Fruit fly (Drosophila melanogaster) ovary, adult (tissue): ENCODE data around the gene CG42465.

ENCODE experiments used
- CG17801 ChIP-seq: fragments of 200-800 bp; optimal IDR thresholded peaks from 2 replicates; lab custom pipeline; 2019; ENCODE audit warnings: missing biosample characterization, mild to moderate bottlenecking, missing genetic modification characterization, moderate library complexity; ENCODE audit not compliant: partially characterized antibody

The CG42465 gene

DNA sequence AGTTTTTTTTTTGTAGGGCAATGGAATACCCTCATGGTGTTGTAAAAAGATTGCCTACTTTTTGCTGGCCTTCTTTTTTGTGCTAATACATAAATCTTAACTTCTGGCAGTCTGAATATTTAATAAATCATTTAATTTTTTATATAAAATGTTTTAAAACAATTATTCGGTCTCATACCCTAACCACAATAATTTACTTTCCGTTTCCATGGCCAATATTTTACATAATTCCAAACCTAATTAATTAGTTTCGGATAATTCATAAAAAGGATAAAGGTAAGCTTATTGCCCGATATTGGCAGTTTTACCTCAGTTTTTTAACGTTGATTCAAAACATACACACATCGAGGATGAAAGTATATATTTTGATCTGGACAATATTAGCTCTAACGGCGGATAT lies at the start of gene CG42465:
Gene CG42465, plus strand, starts transcription at position 301 of the 400 bp plus-strand sequence.
- no peak for TF ChIP-seq CG17801

DNA sequence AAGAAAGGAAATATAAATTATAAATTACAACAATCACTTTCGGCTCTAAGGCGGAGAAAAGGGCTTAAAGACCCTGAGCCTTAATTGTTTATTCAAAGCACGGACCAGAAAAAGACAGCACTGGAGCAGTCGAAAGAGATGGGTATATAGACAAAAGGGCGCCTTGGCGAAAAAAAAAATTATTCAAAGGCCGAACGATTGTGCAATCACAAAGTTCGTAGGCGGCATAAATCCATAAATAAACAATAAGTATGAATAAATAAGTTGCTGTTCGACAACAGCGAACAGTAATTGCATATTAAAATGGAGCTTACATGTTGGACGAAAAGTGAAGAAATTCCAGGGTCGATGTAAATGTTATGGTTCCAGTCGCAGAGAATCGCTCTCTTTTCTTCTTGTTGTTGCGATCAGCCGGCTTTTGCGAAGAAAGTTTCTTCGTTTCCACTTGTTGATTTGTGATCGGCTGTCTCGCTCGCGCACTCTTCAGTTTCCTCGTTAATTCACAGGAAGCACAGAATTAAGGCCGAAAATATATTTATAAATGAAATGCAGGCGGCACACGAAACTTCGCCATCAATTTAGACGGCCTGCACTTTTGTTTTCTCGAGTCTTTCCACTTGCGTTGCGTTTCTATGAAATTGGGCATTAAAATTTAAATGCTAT lies 44.9 kb upstream of the CG42465 start:
- TF ChIP-seq CG17801: no peak

DNA sequence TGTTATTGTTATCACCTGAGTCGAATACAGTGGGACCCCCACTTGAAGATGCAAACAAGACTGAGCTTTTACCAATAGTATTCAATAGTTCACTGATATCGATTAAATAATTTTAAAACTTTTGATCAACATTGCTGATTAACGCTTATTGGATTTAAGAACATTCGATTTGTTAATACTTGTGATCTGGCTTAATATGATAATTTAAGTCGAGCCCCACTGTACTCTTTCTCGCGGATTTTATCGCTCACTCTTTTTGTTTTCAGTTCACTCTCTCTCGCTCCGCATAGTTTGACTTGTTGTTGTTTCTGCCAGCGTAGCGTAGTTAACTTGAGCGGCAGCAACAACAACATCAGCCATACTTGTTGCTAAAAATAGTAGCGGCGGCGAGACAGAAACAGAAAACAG lies 44.3 kb upstream of the CG42465 start:
- peak; percentile 98 for TF ChIP-seq CG17801

DNA sequence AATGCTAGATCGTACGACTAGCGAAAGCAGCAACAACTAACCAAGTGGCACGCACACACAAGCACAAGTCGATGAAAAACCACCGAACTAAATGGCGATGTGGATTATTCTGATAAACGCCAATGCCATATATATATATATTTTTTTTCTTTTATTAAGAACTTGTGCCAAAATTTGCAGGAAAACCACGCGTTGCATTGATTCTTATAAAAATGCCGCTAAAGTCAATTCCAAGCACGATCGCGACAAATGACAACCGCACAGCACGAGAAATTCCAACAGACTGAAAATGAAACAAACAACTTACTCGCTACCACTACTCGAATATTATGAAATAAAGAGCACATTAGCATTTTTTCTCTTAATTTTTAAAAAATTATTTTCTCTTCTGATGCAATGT lies 43.3 kb upstream of the CG42465 start, which contains the start of gene for:
Gene for, minus strand, starts transcription at position 287 of the 400 bp plus-strand sequence.
- TF ChIP-seq CG17801: no peak

DNA sequence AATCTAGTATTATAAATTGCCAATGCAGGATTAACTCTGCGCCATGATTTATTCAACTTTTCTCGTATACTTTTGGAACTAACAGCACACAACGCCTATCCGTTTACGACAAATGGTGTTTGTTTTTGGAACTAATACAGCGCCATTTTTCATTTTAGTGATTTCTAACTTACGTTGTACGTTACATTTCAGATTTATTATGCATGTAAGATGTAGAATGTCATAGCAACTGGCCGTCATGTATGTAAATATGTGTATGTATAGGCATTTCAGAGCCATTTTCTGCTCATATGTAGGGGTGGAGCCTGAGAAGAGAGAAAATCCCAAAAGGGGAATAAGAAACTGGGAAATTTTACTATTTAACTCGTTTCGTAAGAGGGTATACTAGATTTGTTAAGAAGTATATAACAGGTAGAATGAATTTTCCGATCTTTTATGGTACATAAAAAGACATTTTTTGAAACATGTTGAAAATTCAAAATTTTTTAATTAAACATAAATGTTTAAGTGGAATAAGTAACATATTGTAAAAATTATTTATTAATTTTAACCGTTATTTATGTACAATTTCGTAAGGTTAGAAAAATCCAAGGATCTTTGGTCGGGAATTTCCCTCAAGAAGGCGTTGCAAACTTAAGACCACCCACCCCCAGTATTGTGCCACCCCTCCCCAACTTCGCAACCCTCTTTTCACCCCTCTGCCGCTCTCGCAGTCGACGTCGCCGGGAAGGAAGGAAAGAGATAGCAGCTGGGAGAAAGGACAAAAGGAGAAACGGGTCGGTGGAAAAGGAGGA lies 42.4 kb upstream of the CG42465 start:
- TF ChIP-seq CG17801: no peak

DNA sequence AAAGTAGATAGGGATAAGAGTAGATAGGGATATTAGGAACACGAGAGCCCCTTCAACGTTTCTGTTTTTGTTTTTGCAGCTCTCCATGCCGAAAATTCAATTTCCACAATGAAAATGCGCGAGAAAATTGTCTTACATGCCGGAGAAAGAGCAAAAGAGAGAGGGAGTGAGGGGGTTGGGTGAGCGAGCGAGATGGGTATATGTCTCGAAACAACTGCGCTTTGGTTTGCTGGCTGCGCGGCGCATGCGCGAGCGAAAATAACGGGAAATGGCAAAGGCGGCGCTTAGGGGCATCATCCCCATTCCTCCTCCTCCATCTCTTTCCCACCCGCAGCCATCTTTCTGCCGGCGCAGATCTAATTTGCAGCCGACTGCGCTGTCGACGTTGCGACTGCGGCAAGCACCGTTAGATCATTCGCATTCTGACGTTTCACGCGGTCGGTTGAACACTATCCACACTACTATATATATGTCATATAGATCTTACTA lies 37.6 kb upstream of the CG42465 start, which contains the start of gene Drgx:
Gene Drgx, plus strand, starts transcription at position 439 of the 489 bp plus-strand sequence.
- no peak for TF ChIP-seq CG17801

DNA sequence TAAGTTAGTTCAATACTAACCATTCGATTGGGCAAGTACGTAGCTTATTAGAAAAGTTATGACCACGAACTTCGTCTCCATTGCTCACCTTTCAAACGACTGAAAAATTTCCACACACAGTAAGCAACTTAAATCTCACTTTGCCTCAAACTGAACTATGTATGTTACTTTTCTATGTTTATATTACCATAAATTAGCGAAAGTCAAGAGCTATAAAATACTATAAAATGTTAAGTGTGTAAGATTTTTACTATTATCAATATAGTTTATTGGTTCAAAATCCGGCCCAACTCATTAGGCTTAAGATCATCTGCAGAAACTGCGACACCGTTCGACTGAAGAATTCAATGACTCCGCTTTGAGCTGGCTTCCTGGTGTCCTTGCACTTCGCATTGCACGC lies 31.5 kb upstream of the CG42465 start, which contains the start of gene Sfp24Ba:
Gene Sfp24Ba, minus strand, starts transcription at position 101 of the 400 bp plus-strand sequence.
- no peak for TF ChIP-seq CG17801

DNA sequence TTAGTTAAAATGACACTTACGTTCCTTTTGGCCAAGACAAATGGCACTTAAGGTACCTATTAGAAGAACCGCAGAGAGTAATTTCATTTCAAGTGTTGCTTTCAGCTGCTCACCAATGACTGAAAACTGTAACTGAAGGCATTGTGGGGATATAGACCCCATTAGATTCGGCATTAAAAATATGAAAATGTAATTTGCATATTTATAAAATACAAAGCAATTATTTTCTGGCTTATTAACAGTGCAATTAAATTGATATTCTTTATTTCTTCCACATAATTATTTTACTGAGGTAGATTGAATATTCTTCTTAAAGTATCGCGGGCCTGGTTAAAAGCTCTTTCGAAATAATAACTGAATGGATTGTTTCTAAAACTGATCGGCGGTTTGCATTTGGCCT lies 31.0 kb upstream of the CG42465 start, which contains the start of gene Sfp24Bd:
Gene Sfp24Bd, minus strand, starts transcription at position 101 of the 400 bp plus-strand sequence.
- no peak for TF ChIP-seq CG17801

DNA sequence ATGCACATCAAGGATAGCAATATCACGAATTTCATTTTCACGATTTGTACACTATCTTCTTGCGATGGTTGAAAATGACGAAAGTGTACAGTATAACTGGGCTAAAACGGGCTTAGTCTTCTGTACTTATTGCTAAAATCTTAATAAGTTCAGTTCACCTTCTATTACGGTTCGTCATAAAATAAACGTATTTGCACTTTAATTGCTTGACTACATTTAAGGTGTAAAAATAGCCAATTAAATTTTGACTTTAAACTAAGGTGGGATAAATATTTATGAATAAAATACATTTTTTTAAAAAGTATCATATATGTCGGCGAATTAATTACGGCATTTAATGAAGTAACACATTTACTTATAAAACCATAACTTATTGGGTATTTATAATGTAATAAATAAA lies 30.3 kb upstream of the CG42465 start, which contains the start of gene Sfp24Bb:
Gene Sfp24Bb, minus strand, starts transcription at position 101 of the 400 bp plus-strand sequence.
- no peak for TF ChIP-seq CG17801

DNA sequence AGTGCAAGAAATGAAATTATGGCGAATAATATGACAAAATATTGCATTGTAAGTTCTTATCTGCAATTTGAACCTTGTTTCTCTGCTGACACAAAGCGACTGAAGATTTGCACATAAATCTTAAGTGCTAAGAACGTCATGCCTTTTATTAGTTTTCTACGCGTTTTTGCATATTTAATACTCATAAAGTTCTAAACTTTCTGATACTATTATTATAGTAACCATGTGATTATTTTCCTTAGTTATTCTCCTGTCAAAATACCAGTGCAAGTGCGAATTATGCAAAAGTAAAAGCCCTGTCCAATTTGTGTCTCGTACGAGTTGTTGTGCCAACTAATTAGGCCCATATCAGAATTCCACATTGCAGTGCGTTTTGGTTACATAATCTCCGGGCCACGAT lies 29.5 kb upstream of the CG42465 start, which contains the start of gene Sfp24Bc:
Gene Sfp24Bc, minus strand, starts transcription at position 101 of the 400 bp plus-strand sequence.
- no peak for TF ChIP-seq CG17801

DNA sequence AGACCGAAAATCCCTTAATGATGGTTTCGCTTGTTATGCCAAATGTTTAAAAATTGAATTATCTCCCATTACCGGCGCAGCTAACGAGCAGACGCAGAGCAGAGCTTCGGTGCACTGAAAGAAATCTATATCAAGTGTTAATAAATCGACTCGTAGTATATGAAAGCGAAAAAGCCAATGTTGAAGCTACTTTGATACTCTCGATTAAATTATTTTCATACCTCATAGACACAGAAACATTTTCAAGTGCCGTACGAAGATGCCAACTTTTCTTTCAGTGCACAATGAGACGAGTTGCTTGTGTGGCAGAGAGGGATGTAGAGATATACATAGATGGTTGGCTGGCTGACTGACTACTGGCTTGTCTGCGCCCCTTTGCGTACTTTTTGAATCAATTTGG lies 24.2 kb upstream of the CG42465 start:
- no peak for TF ChIP-seq CG17801

DNA sequence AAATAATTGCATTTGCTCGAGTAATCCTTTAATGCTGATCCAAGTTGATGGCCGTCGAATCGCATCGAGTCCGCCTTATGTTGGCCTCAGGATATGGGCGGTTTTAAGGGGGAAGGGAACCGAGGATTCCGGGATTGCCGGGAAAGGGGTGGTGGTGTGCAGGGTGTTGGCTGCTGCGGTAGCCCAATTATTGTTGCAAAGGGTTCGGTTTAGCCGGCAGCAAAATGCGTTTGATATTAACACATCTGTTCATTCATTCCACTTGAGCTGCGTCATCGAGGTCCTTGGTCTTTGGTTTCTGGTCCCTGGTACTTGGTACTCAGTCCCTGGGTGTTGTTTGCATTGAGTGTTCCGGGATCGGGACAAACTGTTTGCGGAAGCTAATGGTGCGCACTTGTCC lies 18.7 kb upstream of the CG42465 start:
- no peak for TF ChIP-seq CG17801

DNA sequence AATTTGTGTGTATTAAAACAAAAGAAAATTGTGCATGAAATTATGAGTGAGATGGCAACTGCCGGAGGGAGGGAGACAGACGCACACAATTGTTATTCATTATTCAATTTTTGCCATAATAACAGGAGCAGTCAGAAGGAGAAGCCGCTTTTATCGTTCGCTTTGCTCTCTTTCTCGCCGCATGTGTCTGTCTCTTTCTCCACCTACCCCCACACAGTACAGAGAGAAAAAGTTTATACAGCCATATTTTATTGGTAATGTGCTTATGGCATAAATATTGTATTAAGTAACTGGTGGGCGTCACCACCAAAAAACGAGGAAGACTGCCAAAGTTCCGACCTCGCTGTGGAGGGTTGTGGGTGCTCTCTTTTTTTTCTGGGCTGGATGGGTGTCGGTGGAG lies 17.5 kb upstream of the CG42465 start:
- no peak for TF ChIP-seq CG17801

DNA sequence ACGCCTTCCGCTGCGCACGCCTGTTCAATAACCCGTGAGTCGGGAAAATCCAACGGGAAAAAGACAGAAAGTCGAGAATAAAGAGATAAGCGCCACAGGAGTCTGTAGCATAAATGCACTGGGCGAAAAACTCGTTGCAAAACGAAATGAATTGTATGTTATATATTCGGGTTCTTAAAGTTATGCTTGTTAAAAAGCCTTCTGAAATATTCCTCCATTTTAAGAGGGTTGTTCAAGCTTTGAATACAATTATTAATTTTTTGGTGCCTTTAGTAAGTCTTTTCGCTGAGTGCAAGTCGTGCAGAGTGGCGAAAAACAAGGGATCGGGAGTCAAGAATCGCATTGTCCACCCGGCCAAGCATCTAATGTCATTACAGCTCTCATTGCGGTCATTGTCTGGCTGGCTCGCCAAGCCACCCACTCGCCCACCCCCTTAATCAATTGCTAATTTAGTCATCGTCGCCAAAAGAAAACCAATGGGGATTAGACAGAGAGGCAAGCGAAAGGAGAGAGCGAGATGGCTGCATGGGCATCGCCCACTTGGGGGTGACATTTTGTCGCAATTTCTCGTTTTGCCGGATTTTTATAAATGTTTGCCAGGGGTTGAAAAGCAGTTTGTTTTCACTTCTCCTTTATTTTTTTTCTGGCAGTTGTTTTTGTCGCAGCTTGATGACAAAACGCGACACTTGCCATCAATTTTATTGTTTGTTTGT lies 14.7 kb upstream of the CG42465 start:
- no peak for TF ChIP-seq CG17801

DNA sequence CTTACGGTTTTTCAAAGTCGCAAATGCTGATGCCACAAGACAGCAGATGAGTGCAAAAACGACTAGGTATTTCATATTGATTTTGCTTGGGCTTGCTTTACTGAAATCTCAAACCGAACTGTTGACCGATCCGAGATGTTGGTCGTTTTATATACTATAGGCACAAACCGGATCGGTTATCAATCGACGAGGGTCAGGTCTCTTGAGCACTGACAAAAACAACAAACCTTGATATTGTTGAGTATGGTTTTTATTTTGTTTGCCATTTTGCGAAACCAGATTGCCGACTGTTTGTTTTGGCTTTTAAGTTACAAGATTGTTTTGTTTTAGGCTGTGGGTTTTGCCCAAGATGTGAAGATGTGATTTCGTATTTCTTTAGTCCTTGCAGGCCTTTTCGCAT lies 7.5 kb upstream of the CG42465 start, which contains the start of gene CG16704:
Gene CG16704, minus strand, starts transcription at position 122 of the 400 bp plus-strand sequence.
- TF ChIP-seq CG17801: no peak

DNA sequence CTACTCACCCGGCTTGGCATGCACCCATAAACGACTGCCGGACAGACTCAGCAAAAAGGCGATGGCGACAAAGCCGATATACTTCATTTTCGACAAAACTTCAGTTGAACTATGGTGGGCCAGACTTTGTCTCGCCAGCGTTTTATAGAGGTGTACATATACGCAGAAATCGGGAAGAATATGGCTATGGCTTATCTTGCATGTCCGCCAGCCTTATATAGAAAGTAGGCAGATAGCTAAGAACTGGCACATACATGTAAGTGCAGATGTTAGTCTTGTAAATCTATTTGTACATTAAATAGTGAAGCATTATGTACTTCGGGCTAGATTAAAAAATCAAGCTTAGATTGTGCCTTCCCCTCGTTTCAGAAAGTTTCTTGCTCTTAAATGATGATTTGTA lies 6.9 kb upstream of the CG42465 start, which contains the start of gene CG3513:
Gene CG3513, minus strand, starts transcription at position 101 of the 400 bp plus-strand sequence.
- TF ChIP-seq CG17801: no peak
